Worm (Caenorhabditis elegans): ENCODE data around the gene alh-8.

- TF ChIP-seq zag-1 (tag; optimal IDR thresholded peaks at IDR 0.05) (no peak), ceh-82 (tag; optimal IDR thresholded peaks at IDR 0.05) (no peak), R02D3.7 (tag; optimal IDR thresholded peaks at IDR 0.05) (no peak), lsy-2 (tag; optimal IDR thresholded peaks at IDR 0.05) (no peak), nhr-6 (tag; optimal IDR thresholded peaks at IDR 0.05) (no peak), fos-1 (tag; optimal IDR thresholded peaks at IDR 0.05) (no peak)
Measured at ce11 chrII:11721604-11722003, 7.3 kb upstream of the alh-8 start.

Measured in whole organism, L2 larva.